Worm (Caenorhabditis elegans) whole organism, late embryonic: ENCODE measurements around the gene Y51H7C.3.

Experiments used
- F13H6.1 ChIP-seq: sonication (generic microtip); optimal IDR thresholded peaks from 2 replicates; lab custom pipeline; 2016; ENCODE audit warnings: missing genetic modification characterization, missing compliant biosample characterization
- K02D7.2 ChIP-seq: sonication (generic microtip); optimal IDR thresholded peaks from 2 replicates; lab custom pipeline; 2017; ENCODE audit warnings: mild to moderate bottlenecking, missing genetic modification characterization, missing compliant biosample characterization
- K09A11.1 ChIP-seq: sonication (generic microtip); optimal IDR thresholded peaks from 2 replicates; lab custom pipeline; 2017; ENCODE audit warnings: antibody characterized with exemption, mild to moderate bottlenecking, missing genetic modification characterization, missing compliant biosample characterization; ENCODE audit not compliant: insufficient read depth
- ahr-1 ChIP-seq: sonication (generic microtip); optimal IDR thresholded peaks from 2 replicates; lab custom pipeline; 2016; ENCODE audit warnings: missing genetic modification characterization, missing compliant biosample characterization
- ceh-14 ChIP-seq: sonication (generic microtip); optimal IDR thresholded peaks from 2 replicates; lab custom pipeline; 2016; ENCODE audit warnings: missing genotype, missing genetic modification characterization, missing compliant biosample characterization
- ceh-18 ChIP-seq: sonication (generic microtip); optimal IDR thresholded peaks from 2 replicates; lab custom pipeline; 2016; ENCODE audit warnings: missing genetic modification characterization, missing compliant biosample characterization
- ceh-19 ChIP-seq: fragments of 200-800 bp; sonication (Bioruptor generic); optimal IDR thresholded peaks from 2 replicates; lab custom pipeline; 2018; ENCODE audit warnings: mild to moderate bottlenecking, missing genetic modification characterization, missing compliant biosample characterization
- ceh-2 ChIP-seq: sonication (generic microtip); optimal IDR thresholded peaks from 2 replicates; lab custom pipeline; 2016; ENCODE audit warnings: missing genotype, missing genetic modification characterization, missing compliant biosample characterization
- ceh-22 ChIP-seq: sonication (generic microtip); optimal IDR thresholded peaks from 2 replicates; lab custom pipeline; 2017; ENCODE audit warnings: missing biosample characterization, missing genetic modification characterization
- ceh-24 ChIP-seq: sonication (generic microtip); optimal IDR thresholded peaks from 2 replicates; lab custom pipeline; 2016; ENCODE audit warnings: mild to moderate bottlenecking, missing genetic modification characterization, missing compliant biosample characterization
- ceh-30 ChIP-seq: fragments of 150-350 bp; optimal IDR thresholded peaks from 2 replicates; lab custom pipeline; 2014; ENCODE audit warnings: missing biosample characterization, missing genetic modification characterization
- ceh-34 ChIP-seq: sonication (generic microtip); optimal IDR thresholded peaks from 2 replicates; lab custom pipeline; 2016; ENCODE audit warnings: mild to moderate bottlenecking, missing genetic modification characterization, missing compliant biosample characterization
- ceh-45 ChIP-seq: fragments of 200-800 bp; sonication (Bioruptor generic); IDR thresholded peaks from 2 replicates; pipeline ENCODE4 v1.3.6; 2022; ENCODE audit warnings: missing genetic modification reagents, missing genetic modification characterization, missing compliant biosample characterization
- ceh-48 ChIP-seq: sonication (generic microtip); optimal IDR thresholded peaks from 2 replicates; lab custom pipeline; 2016; ENCODE audit warnings: missing genetic modification characterization, inconsistent platforms, missing compliant biosample characterization
- ceh-9 ChIP-seq: sonication (generic microtip); optimal IDR thresholded peaks from 2 replicates; lab custom pipeline; 2016; ENCODE audit warnings: mild to moderate bottlenecking, missing genetic modification characterization, inconsistent platforms, missing compliant biosample characterization
- che-1 ChIP-seq: sonication (generic microtip); optimal IDR thresholded peaks from 2 replicates; lab custom pipeline; 2016; ENCODE audit warnings: mild to moderate bottlenecking, missing genetic modification characterization, missing compliant biosample characterization
- dmd-4 ChIP-seq: sonication (generic microtip); optimal IDR thresholded peaks from 2 replicates; lab custom pipeline; 2016; ENCODE audit warnings: borderline replicate concordance, missing genetic modification characterization, missing compliant biosample characterization
- elt-2 ChIP-seq: sonication (generic microtip); optimal IDR thresholded peaks from 2 replicates; lab custom pipeline; 2016; ENCODE audit warnings: missing genetic modification reagents, missing genetic modification characterization, missing compliant biosample characterization
- elt-4 ChIP-seq: sonication (generic microtip); optimal IDR thresholded peaks from 2 replicates; lab custom pipeline; 2016; ENCODE audit warnings: missing genetic modification characterization, missing compliant biosample characterization
- ets-4 ChIP-seq: sonication (generic microtip); optimal IDR thresholded peaks from 2 replicates; lab custom pipeline; 2016; ENCODE audit warnings: missing genetic modification characterization, missing compliant biosample characterization
- fkh-10 ChIP-seq: fragments of 150-350 bp; optimal IDR thresholded peaks from 2 replicates; lab custom pipeline; 2014; ENCODE audit warnings: missing biosample characterization, missing genetic modification reagents, missing genetic modification characterization
- fkh-6 ChIP-seq: sonication (generic microtip); optimal IDR thresholded peaks from 2 replicates; lab custom pipeline; 2016; ENCODE audit warnings: missing genetic modification characterization, missing compliant biosample characterization
- gmeb-2 ChIP-seq: sonication (generic microtip); optimal IDR thresholded peaks from 2 replicates; lab custom pipeline; 2016; ENCODE audit warnings: missing genetic modification characterization, inconsistent platforms, missing compliant biosample characterization
- hlh-13 ChIP-seq: fragments of 200-800 bp; sonication (Bioruptor generic); optimal IDR thresholded peaks from 2 replicates; lab custom pipeline; 2018; ENCODE audit warnings: mild to moderate bottlenecking, missing genetic modification characterization, missing compliant biosample characterization
- hlh-15 ChIP-seq: sonication (generic microtip); optimal IDR thresholded peaks from 2 replicates; lab custom pipeline; 2016; ENCODE audit warnings: missing genetic modification characterization, missing compliant biosample characterization
- hlh-30 ChIP-seq: sonication (generic microtip); optimal IDR thresholded peaks from 2 replicates; lab custom pipeline; 2017; ENCODE audit warnings: antibody characterized with exemption, missing genetic modification characterization, missing compliant biosample characterization; ENCODE audit not compliant: insufficient read depth
- hlh-6 ChIP-seq: sonication (generic microtip); optimal IDR thresholded peaks from 2 replicates; lab custom pipeline; 2016; ENCODE audit warnings: missing genotype, missing genetic modification characterization, missing compliant biosample characterization
- hlh-8 ChIP-seq: sonication (generic microtip); optimal IDR thresholded peaks from 2 replicates; lab custom pipeline; 2016; ENCODE audit warnings: missing genotype, missing genetic modification characterization, missing compliant biosample characterization
- lim-6 ChIP-seq: sonication (generic microtip); optimal IDR thresholded peaks from 2 replicates; lab custom pipeline; 2016; ENCODE audit warnings: missing genetic modification characterization, missing compliant biosample characterization
- nhr-232 ChIP-seq: sonication (generic microtip); optimal IDR thresholded peaks from 2 replicates; lab custom pipeline; 2016; ENCODE audit warnings: missing genetic modification characterization, missing compliant biosample characterization
- npax-4 ChIP-seq: sonication (generic microtip); optimal IDR thresholded peaks from 2 replicates; lab custom pipeline; 2016; ENCODE audit warnings: missing genetic modification characterization, missing compliant biosample characterization
- odd-2 ChIP-seq: sonication (generic microtip); optimal IDR thresholded peaks from 2 replicates; lab custom pipeline; 2017; ENCODE audit warnings: antibody characterized with exemption, mild to moderate bottlenecking, missing genetic modification characterization, missing compliant biosample characterization
- pat-9 ChIP-seq: fragments of 200-800 bp; sonication (Bioruptor generic); optimal IDR thresholded peaks from 2 replicates; lab custom pipeline; 2018; ENCODE audit warnings: mild to moderate bottlenecking, missing genetic modification characterization, moderate library complexity, missing compliant biosample characterization
- ref-2 ChIP-seq: sonication (generic microtip); optimal IDR thresholded peaks from 2 replicates; lab custom pipeline; 2016; ENCODE audit warnings: missing genetic modification characterization, missing compliant biosample characterization
- sdc-2 ChIP-seq: sonication (generic microtip); optimal IDR thresholded peaks from 2 replicates; lab custom pipeline; 2016; ENCODE audit warnings: missing genotype, missing genetic modification characterization, missing compliant biosample characterization
- sox-2 ChIP-seq: fragments of 200-800 bp; sonication (Bioruptor generic); IDR thresholded peaks from 2 replicates; pipeline ENCODE4 v1.3.6; 2022; ENCODE audit warnings: missing genetic modification reagents, missing genetic modification characterization, missing compliant biosample characterization
- sox-4 ChIP-seq: sonication (generic microtip); optimal IDR thresholded peaks from 2 replicates; lab custom pipeline; 2017; ENCODE audit warnings: mild to moderate bottlenecking, missing genetic modification characterization, inconsistent platforms, missing compliant biosample characterization
- syd-9 ChIP-seq: sonication (generic microtip); optimal IDR thresholded peaks from 2 replicates; lab custom pipeline; 2016; ENCODE audit warnings: mild to moderate bottlenecking, missing genetic modification characterization, moderate library complexity, missing compliant biosample characterization
- tbx-7 ChIP-seq: sonication (generic microtip); optimal IDR thresholded peaks from 2 replicates; lab custom pipeline; 2016; ENCODE audit warnings: missing genotype, missing genetic modification characterization, missing compliant biosample characterization
- unc-3 ChIP-seq, 2 experiments: fragments of 200-800 bp in 1 of 2; sonication (Bioruptor generic) in 1 of 2; sonication (generic microtip) in 1 of 2; conservative IDR thresholded peaks in 1 of 2; optimal IDR thresholded peaks in 1 of 2; 2 replicates each; pipeline versions ENCODE4 v1.3.6 to Lab custom; 2016 to 2022; ENCODE audit warnings: missing compliant biosample characterization in 2 of 2, missing genetic modification characterization in 2 of 2, missing genetic modification reagents in 1 of 2
- unc-42 ChIP-seq: sonication (generic microtip); optimal IDR thresholded peaks from 2 replicates; lab custom pipeline; 2016; ENCODE audit warnings: missing genotype, missing genetic modification characterization, missing compliant biosample characterization
- unc-86 ChIP-seq: sonication (generic microtip); optimal IDR thresholded peaks from 2 replicates; lab custom pipeline; 2016; ENCODE audit warnings: missing genetic modification characterization, missing compliant biosample characterization
- zip-5 ChIP-seq: sonication (generic microtip); optimal IDR thresholded peaks from 2 replicates; lab custom pipeline; 2016; ENCODE audit warnings: missing genetic modification characterization, missing compliant biosample characterization
- ztf-16 ChIP-seq: sonication (generic microtip); optimal IDR thresholded peaks from 2 replicates; lab custom pipeline; 2017; ENCODE audit warnings: missing genetic modification characterization, missing compliant biosample characterization

Y51H7C.3 gene

ce11 chrII:1477975-1478374, 39.7 kb downstream of the Y51H7C.3 start:
- TF ChIP-seq K09A11.1 = no peak
- TF ChIP-seq zip-5 (tag; lab: Kevin White, UChicago) = no peak
- no peak for TF ChIP-seq ceh-48
- no peak for TF ChIP-seq fkh-6 (tag; lab: Kevin White, UChicago)
- no peak for TF ChIP-seq lim-6 (tag; lab: Kevin White, UChicago)
- TF ChIP-seq unc-42 (tag; lab: Kevin White, UChicago) = no peak
- TF ChIP-seq dmd-4 = no peak
- no peak for TF ChIP-seq ceh-24 (tag; lab: Kevin White, UChicago)
- no peak for TF ChIP-seq hlh-15 (tag; lab: Kevin White, UChicago)
- TF ChIP-seq gmeb-2 (tag; lab: Kevin White, UChicago) = no peak
- TF ChIP-seq syd-9 = no peak
- TF ChIP-seq K02D7.2 (tag; lab: Kevin White, UChicago) = no peak
- TF ChIP-seq ceh-22 (tag; lab: Kevin White, UChicago) = no peak
- TF ChIP-seq unc-3 (GFP tag; conservative IDR thresholded peaks at IDR 0.05; lab: Robert Waterston, UW) = no peak
- no peak for TF ChIP-seq unc-3 (tag; optimal IDR thresholded peaks at IDR 0.05; lab: Kevin White, UChicago)
- TF ChIP-seq ceh-2 (tag; lab: Kevin White, UChicago) = no peak
- no peak for TF ChIP-seq sdc-2 (tag; lab: Kevin White, UChicago)
- TF ChIP-seq che-1 (tag; lab: Kevin White, UChicago) = no peak
- no peak for TF ChIP-seq F13H6.1 (tag; lab: Kevin White, UChicago)
- TF ChIP-seq ceh-30 (tag; lab: Kevin White, UChicago) = no peak
- TF ChIP-seq npax-4 (tag; lab: Kevin White, UChicago) = no peak

- TF ChIP-seq ceh-34 (tag; lab: Kevin White, UChicago) (no peak), ceh-30 (tag; lab: Kevin White, UChicago) (no peak), hlh-8 (no peak), che-1 (tag; lab: Kevin White, UChicago) (no peak), ets-4 (tag; lab: Kevin White, UChicago) (no peak)
- TF ChIP-seq, all 69 proteins: peak for 0
Observed at ce11 chrII:1478522-1478921, 40.2 kb downstream of the Y51H7C.3 start.

ce11 chrII:1481660-1482059, 43.4 kb downstream of the Y51H7C.3 start:
- TF ChIP-seq ztf-16 (tag; lab: Kevin White, UChicago) (no peak), ceh-18 (tag; lab: Kevin White, UChicago) (no peak), hlh-15 (tag; lab: Kevin White, UChicago) (no peak), lim-6 (tag; lab: Kevin White, UChicago) (no peak), npax-4 (tag; lab: Kevin White, UChicago) (no peak), pat-9 (tag; lab: Kevin White, UChicago) (no peak), ets-4 (tag; lab: Kevin White, UChicago) (no peak), elt-2 (tag; lab: Kevin White, UChicago) (no peak), fkh-10 (GFP tag; lab: Kevin White, UChicago) (no peak), ceh-48 (no peak), hlh-30 (tag; lab: Kevin White, UChicago) (no peak), ceh-9 (no peak), ceh-24 (tag; lab: Kevin White, UChicago) (no peak), ref-2 (tag; lab: Kevin White, UChicago) (no peak), sox-4 (tag; lab: Kevin White, UChicago) (no peak), hlh-8 (no peak), che-1 (tag; lab: Kevin White, UChicago) (no peak), syd-9 (no peak)

ce11 chrII:1482419-1482818, 44.1 kb downstream of the Y51H7C.3 start:
- TF ChIP-seq unc-86 (tag; lab: Kevin White, UChicago) (no peak), fkh-10 (GFP tag; lab: Kevin White, UChicago) (no peak), sox-2 (GFP tag; lab: Robert Waterston, UW) (no peak), ceh-19 (GFP tag; lab: Kevin White, UChicago) (no peak), nhr-232 (tag; lab: Kevin White, UChicago) (no peak), odd-2 (no peak), zip-5 (tag; lab: Kevin White, UChicago) (no peak), hlh-13 (GFP tag; lab: Kevin White, UChicago) (no peak), elt-4 (no peak), ahr-1 (tag; lab: Kevin White, UChicago) (no peak), F13H6.1 (tag; lab: Kevin White, UChicago) (no peak), hlh-6 (tag; lab: Kevin White, UChicago) (no peak), fkh-6 (tag; lab: Kevin White, UChicago) (no peak), ceh-14 (no peak), tbx-7 (tag; lab: Kevin White, UChicago) (no peak), ceh-45 (GFP tag; lab: Robert Waterston, UW) (no peak), ceh-34 (tag; lab: Kevin White, UChicago) (no peak)
